Worm (Caenorhabditis elegans): Measurements from ENCODE around the gene C53C7.3.

DNA sequence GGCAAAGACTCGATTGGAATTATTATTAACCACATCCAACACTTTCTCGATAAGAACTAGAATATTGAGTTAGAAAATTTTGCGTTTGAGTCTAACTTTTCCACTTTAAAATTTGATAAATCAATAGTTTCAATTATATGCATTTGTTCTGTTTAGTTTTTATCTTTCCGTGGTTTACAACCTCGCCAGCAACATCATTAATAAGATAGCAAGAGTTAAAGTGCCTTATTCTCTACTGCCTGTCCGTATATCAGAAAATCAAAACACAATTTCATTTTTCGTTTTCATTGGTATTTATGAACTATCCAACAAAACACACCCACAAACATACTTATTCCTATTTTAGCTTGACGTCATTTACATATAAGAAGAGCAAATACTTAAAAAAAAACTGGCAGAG is 40.2 kb downstream of the C53C7.3 start:
- no peak for TF ChIP-seq him-1 (tag; optimal IDR thresholded peaks at IDR 0.05)
- TF ChIP-seq dao-5 (tag; optimal IDR thresholded peaks at IDR 0.05) = no peak

Data from whole organism, L4/young adult.